Worm (Caenorhabditis elegans) whole organism, young adult: ENCODE data around the gene ZK757.1.

Experiments
- B0035.1 ChIP-seq: sonication (generic microtip); optimal IDR thresholded peaks from 2 replicates; lab custom pipeline; 2016; ENCODE audit warnings: missing genetic modification characterization, mild to moderate bottlenecking, missing compliant biosample characterization, missing genotype, missing genetic modification reagents
- B0336.3 ChIP-seq: fragments of 200-800 bp; sonication (Bioruptor generic); IDR thresholded peaks from 2 replicates; pipeline ENCODE4 v1.3.6; 2022; ENCODE audit warnings: missing genetic modification characterization, missing compliant biosample characterization
- F57A8.1 ChIP-seq: fragments of 200-800 bp; sonication (Bioruptor generic); optimal IDR thresholded peaks from 2 replicates; lab custom pipeline; 2018; ENCODE audit warnings: mild to moderate bottlenecking, missing genetic modification characterization, moderate library complexity, missing compliant biosample characterization
- K12H6.12 ChIP-seq: fragments of 200-800 bp; sonication (Bioruptor generic); optimal IDR thresholded peaks from 2 replicates; lab custom pipeline; 2018; ENCODE audit warnings: mild to moderate bottlenecking, missing genetic modification characterization, missing compliant biosample characterization
- T07F8.4 ChIP-seq: sonication (generic microtip); optimal IDR thresholded peaks from 2 replicates; lab custom pipeline; 2016; ENCODE audit warnings: mild to moderate bottlenecking, missing genetic modification characterization, moderate library complexity, missing compliant biosample characterization
- T26A5.8 ChIP-seq: sonication (generic microtip); optimal IDR thresholded peaks from 2 replicates; lab custom pipeline; 2016; ENCODE audit warnings: missing genetic modification characterization, missing compliant biosample characterization
- Y53G8AR.9 ChIP-seq: fragments of 200-800 bp; sonication (Bioruptor generic); conservative IDR thresholded peaks from 2 replicates; pipeline ENCODE4 v1.3.6; 2022; ENCODE audit warnings: missing genetic modification reagents, missing genetic modification characterization, missing compliant biosample characterization
- Y56A3A.18 ChIP-seq: fragments of 200-800 bp; sonication (Bioruptor generic); IDR thresholded peaks from 2 replicates; pipeline ENCODE4 v1.3.6; 2022; ENCODE audit warnings: missing genetic modification reagents, missing genetic modification characterization, missing compliant biosample characterization
- ZK185.1 ChIP-seq: sonication (generic microtip); optimal IDR thresholded peaks from 2 replicates; lab custom pipeline; 2016; ENCODE audit warnings: mild to moderate bottlenecking, missing genetic modification characterization, missing compliant biosample characterization; ENCODE audit not compliant: poor library complexity, severe bottlenecking
- ama-1 ChIP-seq, 3 experiments: fragments of 150-350 bp in 1 of 3; sonication (generic microtip) in 2 of 3; optimal IDR thresholded peaks; 2 replicates each; lab custom pipeline; 2014 to 2018; ENCODE audit warnings: missing biosample characterization in 2 of 3, missing genetic modification characterization in 2 of 3, missing genetic modification reagents in 2 of 3
- atf-7 ChIP-seq: sonication (generic microtip); optimal IDR thresholded peaks from 2 replicates; lab custom pipeline; 2017; ENCODE audit warnings: mild to moderate bottlenecking, missing genetic modification characterization, missing compliant biosample characterization
- athp-1 ChIP-seq: sonication (generic microtip); optimal IDR thresholded peaks from 2 replicates; lab custom pipeline; 2017; ENCODE audit warnings: mild to moderate bottlenecking, missing genetic modification characterization, missing compliant biosample characterization
- attf-3 ChIP-seq: fragments of 200-800 bp; sonication (Bioruptor generic); conservative IDR thresholded peaks from 2 replicates; pipeline ENCODE4 v1.3.6; 2022; ENCODE audit warnings: missing genetic modification reagents, missing genetic modification characterization, missing compliant biosample characterization
- ceh-100 ChIP-seq: fragments of 200-800 bp; sonication (Bioruptor generic); IDR thresholded peaks from 2 replicates; pipeline ENCODE4 v1.3.6; 2022; ENCODE audit warnings: missing genetic modification reagents, missing genetic modification characterization, missing compliant biosample characterization
- ceh-27 ChIP-seq: fragments of 200-800 bp; sonication (Bioruptor generic); optimal IDR thresholded peaks from 2 replicates; lab custom pipeline; 2018; ENCODE audit warnings: mild to moderate bottlenecking, missing genetic modification characterization, moderate library complexity, missing compliant biosample characterization
- ceh-91 ChIP-seq: fragments of 200-800 bp; sonication (Bioruptor generic); IDR thresholded peaks from 2 replicates; pipeline ENCODE4 v1.3.6; 2022; ENCODE audit warnings: missing genetic modification reagents, missing genetic modification characterization, missing compliant biosample characterization
- chd-7 ChIP-seq: sonication (generic microtip); optimal IDR thresholded peaks from 2 replicates; lab custom pipeline; 2016; ENCODE audit warnings: mild to moderate bottlenecking, missing genetic modification characterization, moderate library complexity, missing compliant biosample characterization
- ekl-4 ChIP-seq: fragments of 200-800 bp; sonication (Bioruptor generic); IDR thresholded peaks from 2 replicates; pipeline ENCODE4 v1.3.6; 2022; ENCODE audit warnings: missing genetic modification reagents, missing genetic modification characterization, missing compliant biosample characterization
- ets-4 ChIP-seq: fragments of 200-800 bp; sonication (Bioruptor generic); optimal IDR thresholded peaks from 2 replicates; lab custom pipeline; 2018; ENCODE audit warnings: mild to moderate bottlenecking, missing genetic modification characterization, missing compliant biosample characterization
- gei-17 ChIP-seq: fragments of 200-800 bp; sonication (Bioruptor generic); optimal IDR thresholded peaks from 2 replicates; lab custom pipeline; 2018; ENCODE audit warnings: mild to moderate bottlenecking, missing genetic modification characterization, missing compliant biosample characterization
- him-1 ChIP-seq: sonication (generic microtip); optimal IDR thresholded peaks from 2 replicates; lab custom pipeline; 2016; ENCODE audit warnings: missing genotype, missing genetic modification reagents, missing genetic modification characterization, missing compliant biosample characterization
- hsf-1 ChIP-seq: fragments of 200-800 bp; sonication (Bioruptor generic); IDR thresholded peaks from 2 replicates; pipeline ENCODE4 v1.3.6; 2022; ENCODE audit warnings: missing genetic modification reagents, missing genetic modification characterization, missing compliant biosample characterization
- let-526 ChIP-seq: fragments of 200-800 bp; sonication (Bioruptor generic); IDR thresholded peaks from 2 replicates; pipeline ENCODE4 v1.3.6; 2022; ENCODE audit warnings: missing genetic modification reagents, missing genetic modification characterization, missing compliant biosample characterization
- lin-40 ChIP-seq: sonication (generic microtip); optimal IDR thresholded peaks from 2 replicates; lab custom pipeline; 2016; ENCODE audit warnings: missing genetic modification characterization, mild to moderate bottlenecking, missing compliant biosample characterization, missing genotype, missing genetic modification reagents
- madf-10 ChIP-seq: sonication (generic microtip); optimal IDR thresholded peaks from 2 replicates; lab custom pipeline; 2016; ENCODE audit warnings: mild to moderate bottlenecking, missing genetic modification characterization, missing compliant biosample characterization
- madf-6 ChIP-seq: fragments of 200-800 bp; sonication (Bioruptor generic); IDR thresholded peaks from 2 replicates; pipeline ENCODE4 v1.3.6; 2022; ENCODE audit warnings: missing genetic modification reagents, missing genetic modification characterization, missing compliant biosample characterization
- madf-8 ChIP-seq: fragments of 200-800 bp; sonication (Bioruptor generic); conservative IDR thresholded peaks from 2 replicates; pipeline ENCODE4 v1.3.6; 2022; ENCODE audit warnings: missing genetic modification reagents, missing genetic modification characterization, missing compliant biosample characterization
- mxl-1 ChIP-seq: sonication (generic microtip); optimal IDR thresholded peaks from 2 replicates; lab custom pipeline; 2016; ENCODE audit warnings: missing genetic modification characterization, missing compliant biosample characterization
- nhr-120 ChIP-seq: fragments of 200-800 bp; sonication (Bioruptor generic); IDR thresholded peaks from 2 replicates; pipeline ENCODE4 v1.3.6; 2022; ENCODE audit warnings: missing genetic modification characterization, missing compliant biosample characterization
- nhr-179 ChIP-seq: sonication (generic microtip); optimal IDR thresholded peaks from 2 replicates; lab custom pipeline; 2016; ENCODE audit warnings: mild to moderate bottlenecking, missing genetic modification characterization, missing compliant biosample characterization
- nhr-80 ChIP-seq: sonication (generic microtip); optimal IDR thresholded peaks from 2 replicates; lab custom pipeline; 2016; ENCODE audit warnings: missing genetic modification characterization, missing compliant biosample characterization
- rcor-1 ChIP-seq: fragments of 200-800 bp; sonication (Bioruptor generic); IDR thresholded peaks from 2 replicates; pipeline ENCODE4 v1.3.6; 2022; ENCODE audit warnings: missing genetic modification reagents, missing genetic modification characterization, missing compliant biosample characterization
- snpc-3.4 ChIP-seq: sonication (generic microtip); optimal IDR thresholded peaks from 2 replicates; lab custom pipeline; 2017; ENCODE audit warnings: missing genetic modification characterization, mild to moderate bottlenecking, missing compliant biosample characterization, antibody characterized with exemption, moderate library complexity, missing genotype, missing genetic modification reagents
- tlf-1 ChIP-seq: fragments of 200-800 bp; sonication (Bioruptor generic); optimal IDR thresholded peaks from 2 replicates; lab custom pipeline; 2018; ENCODE audit warnings: mild to moderate bottlenecking, missing genetic modification characterization, missing compliant biosample characterization
- unc-62 ChIP-seq: fragments of 150-350 bp; optimal IDR thresholded peaks from 2 replicates; lab custom pipeline; 2014; ENCODE audit warnings: missing biosample characterization, missing genetic modification reagents, missing genetic modification characterization
- zim-3 ChIP-seq: sonication (generic microtip); optimal IDR thresholded peaks from 2 replicates; lab custom pipeline; 2017; ENCODE audit warnings: mild to moderate bottlenecking, missing genetic modification characterization, moderate library complexity, missing compliant biosample characterization
- ztf-22 ChIP-seq: fragments of 200-800 bp; sonication (Bioruptor generic); optimal IDR thresholded peaks from 2 replicates; lab custom pipeline; 2018; ENCODE audit warnings: mild to moderate bottlenecking, missing genetic modification characterization, moderate library complexity, missing compliant biosample characterization
- ztf-26 ChIP-seq: sonication (generic microtip); optimal IDR thresholded peaks from 2 replicates; lab custom pipeline; 2017; ENCODE audit warnings: missing genetic modification characterization, missing compliant biosample characterization
- ztf-6 ChIP-seq: fragments of 200-800 bp; sonication (Bioruptor generic); IDR thresholded peaks from 2 replicates; pipeline ENCODE4 v1.3.6; 2022; ENCODE audit warnings: missing genetic modification reagents, missing genetic modification characterization, missing compliant biosample characterization

ZK757.1 gene

DNA sequence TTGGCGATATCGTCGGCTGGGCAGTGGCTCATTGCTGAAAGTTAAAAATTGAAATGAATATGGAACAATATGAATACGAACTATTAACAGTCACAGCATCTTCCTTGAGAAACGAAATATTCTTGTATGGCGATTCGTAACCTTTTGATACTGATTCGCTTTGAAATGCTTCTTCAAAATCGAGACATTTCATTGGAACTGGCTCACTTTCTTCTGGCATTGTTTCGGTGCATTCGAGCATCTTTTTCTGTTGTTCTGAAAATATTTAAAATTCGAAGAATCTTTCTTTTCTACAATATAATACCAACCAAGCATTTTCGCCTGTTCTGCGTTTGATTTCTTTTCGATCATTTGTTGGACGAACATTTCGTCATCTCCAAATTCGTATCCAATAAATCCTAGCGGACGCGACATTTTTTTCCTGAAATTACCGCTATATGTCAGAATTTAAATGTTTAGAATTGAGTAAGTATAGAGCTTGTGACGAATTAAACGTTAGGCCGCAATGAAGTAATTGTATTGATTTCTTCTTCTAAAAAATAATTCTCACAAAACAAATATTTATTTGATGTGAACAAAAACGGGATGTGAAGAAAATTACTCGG lies 46.5 kb downstream of the ZK757.1 start, which contains the start of gene lin-52 (continued):
- peak; percentile 82 for TF ChIP-seq tlf-1 (GFP tag; lab: Kevin White, UChicago)
- TF ChIP-seq ets-4 (GFP tag; lab: Kevin White, UChicago) = no peak
- TF ChIP-seq ztf-22 (GFP tag; lab: Kevin White, UChicago) = no peak
- TF ChIP-seq Y53G8AR.9 (GFP tag; lab: Robert Waterston, UW) = peak; percentile 90; the same call in 1 of the 2 replicates
- TF ChIP-seq ceh-100 (GFP tag; lab: Robert Waterston, UW) = 0 out of 2 replicates have a peak, but pooled peaks have one; percentile 35
- peak; percentile 71; the same call in 1 of the 2 replicates for TF ChIP-seq hsf-1 (GFP tag; lab: Robert Waterston, UW)
- TF ChIP-seq chd-7 (tag; lab: Kevin White, UChicago) = peak; percentile 64
- TF ChIP-seq lin-40 (tag; lab: Kevin White, UChicago) = peak; percentile 24
- peak; percentile 56 for TF ChIP-seq athp-1
- TF ChIP-seq mxl-1 = no peak
- peak; percentile 46 for TF ChIP-seq ztf-26 (tag; lab: Kevin White, UChicago)
- TF ChIP-seq atf-7 (tag; lab: Kevin White, UChicago) = peak; percentile 51
- TF ChIP-seq gei-17 (GFP tag; lab: Kevin White, UChicago) = peak; percentile 17
- no peak for TF ChIP-seq unc-62 (GFP tag; lab: Kevin White, UChicago)
- no peak for TF ChIP-seq nhr-80 (tag; lab: Kevin White, UChicago)
- peak; percentile 31 for TF ChIP-seq B0035.1
- peak; percentile 69 for TF ChIP-seq ZK185.1 (tag; lab: Kevin White, UChicago)
- TF ChIP-seq zim-3 (tag; lab: Kevin White, UChicago) = no peak
- TF ChIP-seq nhr-179 = peak; percentile 32
- TF ChIP-seq nhr-120 (GFP tag; lab: Robert Waterston, UW) = 0 out of 2 replicates have a peak, but pooled peaks have one; percentile 34
- TF ChIP-seq T26A5.8 = no peak
- TF ChIP-seq K12H6.12 (tag; lab: Kevin White, UChicago) = no peak
- TF ChIP-seq ztf-6 (GFP tag; lab: Robert Waterston, UW) = no peak
- TF ChIP-seq let-526 = no peak
- TF ChIP-seq ama-1 (optimal IDR thresholded peaks at IDR 0.05; lab: Kevin White, UChicago) = peak; percentile 79
- TF ChIP-seq ama-1 (GFP tag; optimal IDR thresholded peaks at IDR 0.05; lab: Kevin White, UChicago) = peak in 1 of 2 experiments; percentile 8
- 0 out of 2 replicates have a peak, but pooled peaks have one; percentile 36 for TF ChIP-seq ceh-91
- peak; percentile 35; the same call in 1 of the 2 replicates for TF ChIP-seq madf-6 (GFP tag; lab: Robert Waterston, UW)
- no peak for TF ChIP-seq attf-3
- peak; percentile 27 for TF ChIP-seq madf-10 (tag; lab: Kevin White, UChicago)
- peak; percentile 9 for TF ChIP-seq him-1 (tag; lab: Kevin White, UChicago)
- no peak for TF ChIP-seq snpc-3.4 (tag; lab: Kevin White, UChicago)
- TF ChIP-seq ekl-4 = peak; percentile 35
- TF ChIP-seq B0336.3 = peak; percentile 56; the same call in 1 of the 2 replicates
- TF ChIP-seq Y56A3A.18 = peak; percentile 57; the same call in 1 of the 2 replicates
- TF ChIP-seq F57A8.1 (GFP tag; lab: Kevin White, UChicago) = no peak

DNA sequence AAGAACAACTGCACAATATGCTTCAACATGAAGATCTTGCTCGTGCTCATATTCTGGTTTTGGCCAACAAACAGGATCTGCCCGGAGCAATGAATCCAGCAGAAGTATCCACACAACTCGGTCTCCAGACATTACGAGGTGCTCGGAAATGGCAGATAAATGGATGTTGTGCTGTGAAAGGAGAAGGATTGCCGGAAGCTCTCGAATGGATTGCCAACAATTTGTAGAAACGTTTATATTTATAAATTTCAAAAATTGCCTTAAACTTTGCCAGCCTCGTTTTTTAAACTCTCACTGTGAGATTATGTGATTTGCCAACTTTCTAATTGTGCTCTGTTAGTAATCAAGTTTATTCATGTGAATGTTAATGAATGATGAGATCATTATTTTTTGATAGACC lies 47.2 kb downstream of the ZK757.1 start:
- TF ChIP-seq zim-3 (tag; lab: Kevin White, UChicago) = no peak
- no peak for TF ChIP-seq T07F8.4 (tag; lab: Kevin White, UChicago)
- TF ChIP-seq ceh-27 (GFP tag; lab: Kevin White, UChicago) = no peak
- TF ChIP-seq rcor-1 (GFP tag; lab: Robert Waterston, UW) = no peak
- TF ChIP-seq madf-8 (GFP tag; lab: Robert Waterston, UW) = no peak
